Worm (Caenorhabditis elegans) whole organism, early embryonic: Measurements from ENCODE around the gene dnj-9.

ENCODE experiments used
- B0310.2 ChIP-seq: sonication (generic microtip); optimal IDR thresholded peaks from 2 replicates; lab custom pipeline; 2016; ENCODE audit warnings: mild to moderate bottlenecking, missing genetic modification characterization, missing compliant biosample characterization
- F13C5.2 ChIP-seq: sonication (generic microtip); optimal IDR thresholded peaks from 2 replicates; lab custom pipeline; 2017; ENCODE audit warnings: mild to moderate bottlenecking, missing genetic modification characterization, inconsistent platforms, missing compliant biosample characterization
- aly-1 ChIP-seq: sonication (generic microtip); optimal IDR thresholded peaks from 2 replicates; lab custom pipeline; 2016; ENCODE audit warnings: missing genetic modification characterization, missing compliant biosample characterization
- ama-1 ChIP-seq: fragments of 150-350 bp; optimal IDR thresholded peaks from 2 replicates; lab custom pipeline; 2014
- ceh-13 ChIP-seq: fragments of 200-800 bp; sonication (Bioruptor generic); optimal IDR thresholded peaks from 2 replicates; lab custom pipeline; 2018; ENCODE audit warnings: mild to moderate bottlenecking, missing genetic modification characterization, missing compliant biosample characterization
- ceh-36 ChIP-seq: sonication (generic microtip); optimal IDR thresholded peaks from 2 replicates; lab custom pipeline; 2016; ENCODE audit warnings: missing genetic modification characterization, inconsistent platforms, missing compliant biosample characterization
- ets-7 ChIP-seq: sonication (generic microtip); optimal IDR thresholded peaks from 2 replicates; lab custom pipeline; 2016; ENCODE audit warnings: missing genotype, missing genetic modification characterization, missing compliant biosample characterization
- flt-1 ChIP-seq: fragments of 200-800 bp; sonication (Bioruptor generic); IDR thresholded peaks from 2 replicates; pipeline ENCODE4 v1.3.6; 2022; ENCODE audit warnings: missing genetic modification characterization, missing compliant biosample characterization
- hmbx-1 ChIP-seq: sonication (generic microtip); optimal IDR thresholded peaks from 2 replicates; lab custom pipeline; 2016; ENCODE audit warnings: mild to moderate bottlenecking, missing genetic modification characterization, missing compliant biosample characterization
- hnd-1 ChIP-seq: sonication (generic microtip); optimal IDR thresholded peaks from 2 replicates; lab custom pipeline; 2016; ENCODE audit warnings: missing genetic modification characterization, missing compliant biosample characterization
- pes-1 ChIP-seq: fragments of 200-800 bp; sonication (Bioruptor generic); IDR thresholded peaks from 2 replicates; pipeline ENCODE4 v1.3.6; 2022; ENCODE audit warnings: missing genetic modification reagents, missing genetic modification characterization, missing compliant biosample characterization
- scrt-1 ChIP-seq: fragments of 200-800 bp; sonication (Bioruptor generic); IDR thresholded peaks from 2 replicates; pipeline ENCODE4 v1.3.6; 2022; ENCODE audit warnings: missing genetic modification characterization, missing compliant biosample characterization
- sea-1 ChIP-seq: fragments of 200-800 bp; sonication (Bioruptor generic); conservative IDR thresholded peaks from 2 replicates; pipeline ENCODE4 v1.3.6; 2022; ENCODE audit warnings: missing genetic modification characterization, missing compliant biosample characterization
- tbx-11 ChIP-seq: fragments of 200-800 bp; sonication (Bioruptor generic); IDR thresholded peaks from 2 replicates; pipeline ENCODE4 v1.3.6; 2022; ENCODE audit warnings: missing genetic modification characterization, missing compliant biosample characterization
- tbx-37 ChIP-seq: fragments of 200-800 bp; sonication (Bioruptor generic); conservative IDR thresholded peaks from 2 replicates; pipeline ENCODE4 v1.3.6; 2022; ENCODE audit warnings: missing genetic modification reagents, missing genetic modification characterization, missing compliant biosample characterization
- tra-4 ChIP-seq: sonication (generic microtip); optimal IDR thresholded peaks from 2 replicates; lab custom pipeline; 2017; ENCODE audit warnings: missing genetic modification characterization, missing compliant biosample characterization

Gene dnj-9

DNA sequence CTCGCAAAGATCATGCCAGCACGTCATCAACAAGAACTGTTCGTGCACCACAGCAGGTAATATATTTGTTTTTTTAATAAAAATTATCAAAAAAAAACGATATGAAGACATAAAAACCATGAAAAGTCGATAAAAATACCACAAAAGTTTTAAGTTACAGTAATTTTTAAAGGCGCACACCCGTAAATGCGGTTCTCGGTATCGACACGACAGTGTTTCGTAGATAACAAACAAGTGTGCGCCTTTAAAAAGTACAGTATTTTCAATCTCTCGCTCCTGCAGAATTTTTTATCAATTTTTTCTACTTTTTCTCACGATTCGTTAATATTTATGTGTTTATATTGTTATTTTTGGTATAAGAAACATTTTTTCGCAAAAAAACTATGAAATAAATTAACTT lies 53.5 kb downstream of the dnj-9 start:
- TF ChIP-seq scrt-1 (GFP tag; lab: Robert Waterston, UW) (no peak), tbx-11 (GFP tag; lab: Robert Waterston, UW) (no peak), B0310.2 (tag; lab: Kevin White, UChicago) (no peak), ets-7 (tag; lab: Kevin White, UChicago) (no peak), sea-1 (GFP tag; lab: Robert Waterston, UW) (no peak), tra-4 (no peak), ceh-13 (no peak), F13C5.2 (tag; lab: Kevin White, UChicago) (no peak), aly-1 (no peak), ama-1 (lab: Kevin White, UChicago) (no peak), ceh-36 (no peak), hnd-1 (no peak), tbx-37 (GFP tag; lab: Robert Waterston, UW) (no peak), flt-1 (GFP tag; lab: Robert Waterston, UW) (no peak), pes-1 (GFP tag; lab: Robert Waterston, UW) (no peak)

DNA sequence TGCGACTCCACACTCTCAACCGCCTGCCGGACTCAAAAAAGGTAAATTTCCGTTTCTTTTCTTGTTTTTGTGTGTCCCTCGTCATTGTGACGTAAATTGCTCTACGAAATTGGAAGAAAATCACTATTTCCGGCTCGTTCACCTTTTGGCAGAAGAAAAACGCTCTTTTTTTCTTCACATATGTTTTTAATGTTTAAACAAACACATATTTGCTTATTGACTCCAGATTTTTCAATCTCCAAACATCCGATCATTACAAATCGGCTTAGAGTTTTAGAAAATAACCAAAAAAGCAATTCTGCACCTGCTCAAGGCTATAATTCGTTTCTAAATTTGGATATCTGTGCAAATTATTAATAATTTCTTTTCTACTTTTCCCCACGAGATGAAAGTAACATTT lies 54.0 kb downstream of the dnj-9 start:
- TF ChIP-seq pes-1 (GFP tag; lab: Robert Waterston, UW) (no peak), hmbx-1 (tag; lab: Kevin White, UChicago) (no peak), B0310.2 (tag; lab: Kevin White, UChicago) (no peak), F13C5.2 (tag; lab: Kevin White, UChicago) (no peak), ceh-36 (no peak), flt-1 (GFP tag; lab: Robert Waterston, UW) (no peak)
